Worm (Caenorhabditis elegans) whole organism, L4 larva: ENCODE data around the gene plp-2.

Experiments used
- F44E2.7 ChIP-seq: fragments of 200-800 bp; sonication (Bioruptor generic); IDR thresholded peaks from 2 replicates; pipeline ENCODE4 v2.1.2; 2022; ENCODE audit warnings: missing genetic modification characterization, missing compliant biosample characterization
- R02D3.7 ChIP-seq: fragments of 150-350 bp; sonication (generic microtip); optimal IDR thresholded peaks from 3 replicates; lab custom pipeline; 2014; ENCODE audit warnings: missing biosample characterization, missing genetic modification characterization
- Y5F2A.4 ChIP-seq: fragments of 200-800 bp; sonication (Bioruptor generic); optimal IDR thresholded peaks from 2 replicates; lab custom pipeline; 2018; ENCODE audit warnings: mild to moderate bottlenecking, missing genetic modification characterization, missing compliant biosample characterization
- aly-2 ChIP-seq: sonication (generic microtip); optimal IDR thresholded peaks from 2 replicates; lab custom pipeline; 2018; ENCODE audit warnings: missing biosample characterization, missing genetic modification characterization
- egl-27 ChIP-seq: sonication (generic microtip); optimal IDR thresholded peaks from 3 replicates; lab custom pipeline; 2017; ENCODE audit warnings: missing biosample characterization, missing genetic modification reagents, missing genetic modification characterization
- gei-8 ChIP-seq: fragments of 200-800 bp; sonication (Bioruptor generic); optimal IDR thresholded peaks from 2 replicates; lab custom pipeline; 2018; ENCODE audit warnings: mild to moderate bottlenecking, missing genetic modification characterization, missing compliant biosample characterization
- lin-13 ChIP-seq: fragments of 150-350 bp; optimal IDR thresholded peaks from 2 replicates; lab custom pipeline; 2014; ENCODE audit warnings: missing biosample characterization, missing genetic modification reagents, missing genetic modification characterization
- madf-5 ChIP-seq, 2 experiments: fragments of 200-800 bp; sonication (Bioruptor generic); IDR thresholded peaks; 2 replicates each; pipeline ENCODE4 v1.3.6; 2022; ENCODE audit warnings: missing compliant biosample characterization in 2 of 2, missing genetic modification characterization in 2 of 2
- mdl-1 ChIP-seq, 2 experiments: fragments of 150-350 bp in 1 of 2; sonication (generic microtip) in 1 of 2; optimal IDR thresholded peaks; 2 replicates each; lab custom pipeline; 2014 to 2017; ENCODE audit warnings: missing biosample characterization in 2 of 2, missing genetic modification characterization in 2 of 2
- nhr-28 ChIP-seq: fragments of 150-350 bp; optimal IDR thresholded peaks from 2 replicates; lab custom pipeline; 2014; ENCODE audit warnings: missing biosample characterization, missing genetic modification characterization
- snpc-4 ChIP-seq: fragments of 150-350 bp; optimal IDR thresholded peaks from 2 replicates; lab custom pipeline; 2014; ENCODE audit warnings: missing biosample characterization, missing genetic modification characterization
- spr-1 ChIP-seq: sonication (generic microtip); optimal IDR thresholded peaks from 2 replicates; lab custom pipeline; 2016; ENCODE audit warnings: mild to moderate bottlenecking, missing genetic modification characterization, missing compliant biosample characterization
- unc-130 ChIP-seq: sonication (generic microtip); optimal IDR thresholded peaks from 2 replicates; lab custom pipeline; 2016; ENCODE audit warnings: missing genetic modification reagents, missing genetic modification characterization, missing compliant biosample characterization

ce11 chrX:14988160-14988559 is 5.6 kb upstream of the plp-2 start:
- TF ChIP-seq R02D3.7 (tag; lab: Kevin White, UChicago) = no peak
- TF ChIP-seq nhr-28 (tag; lab: Kevin White, UChicago) = no peak
- no peak for TF ChIP-seq Y5F2A.4 (GFP tag; lab: Kevin White, UChicago)
- no peak for TF ChIP-seq unc-130 (GFP tag; lab: Kevin White, UChicago)
- TF ChIP-seq F44E2.7 (GFP tag; lab: Robert Waterston, UW) = no peak
- TF ChIP-seq egl-27 (tag; lab: Kevin White, UChicago) = no peak
- no peak for TF ChIP-seq lin-13 (GFP tag; lab: Kevin White, UChicago)
- no peak for TF ChIP-seq spr-1 (tag; lab: Kevin White, UChicago)
- no peak for TF ChIP-seq mdl-1 (tag; optimal IDR thresholded peaks at IDR 0.05; lab: Kevin White, UChicago)
- TF ChIP-seq gei-8 = no peak
- TF ChIP-seq aly-2 (tag; lab: Kevin White, UChicago) = no peak
- no peak for TF ChIP-seq madf-5 (GFP tag; IDR thresholded peaks at IDR 0.05; lab: Robert Waterston, UW)
- TF ChIP-seq snpc-4 (tag; lab: Kevin White, UChicago) = no peak
